Fruit fly (Drosophila melanogaster) whole organism, embryonic: Measurements from ENCODE around the gene CG31178.

ENCODE experiments used
- Atf-2 ChIP-seq: fragments of 200-800 bp; sonication (Bioruptor generic); optimal IDR thresholded peaks from 2 replicates; lab custom pipeline; 2016; ENCODE audit warnings: missing biosample characterization, missing genetic modification characterization
- CG10543 ChIP-seq: fragments of 200-800 bp; sonication (Bioruptor generic); optimal IDR thresholded peaks from 3 replicates; lab custom pipeline; 2017; ENCODE audit warnings: missing biosample characterization, mild to moderate bottlenecking, missing genetic modification characterization, moderate library complexity
- CG11085 ChIP-seq: fragments of 200-800 bp; sonication (Bioruptor generic); IDR thresholded peaks from 2 replicates; pipeline ENCODE4 v1.3.6; 2022; ENCODE audit warnings: missing biosample characterization, missing genetic modification characterization
- CG12071 ChIP-seq: fragments of 200-800 bp; sonication (Bioruptor generic); optimal IDR thresholded peaks from 3 replicates; lab custom pipeline; 2018; ENCODE audit warnings: missing biosample characterization, mild to moderate bottlenecking, missing genetic modification characterization
- CG12299 ChIP-seq: fragments of 200-800 bp; sonication (Bioruptor generic); optimal IDR thresholded peaks from 2 replicates; lab custom pipeline; 2018; ENCODE audit warnings: missing biosample characterization, mild to moderate bottlenecking, missing genetic modification characterization
- CG1233 ChIP-seq: fragments of 200-800 bp; sonication (Bioruptor generic); optimal IDR thresholded peaks from 4 replicates; lab custom pipeline; 2018; ENCODE audit warnings: missing biosample characterization, mild to moderate bottlenecking, missing genetic modification characterization
- CG14860 ChIP-seq: fragments of 200-800 bp; sonication (Bioruptor generic); IDR thresholded peaks from 3 replicates; pipeline ENCODE4 v1.3.6; 2022; ENCODE audit warnings: missing biosample characterization, missing genetic modification characterization; ENCODE audit not compliant: partially characterized antibody
- CG14965 ChIP-seq: fragments of 200-800 bp; sonication (Bioruptor generic); optimal IDR thresholded peaks from 2 replicates; lab custom pipeline; 2016; ENCODE audit warnings: missing biosample characterization, missing genetic modification characterization, borderline replicate concordance
- CG15011 ChIP-seq: fragments of 200-800 bp; sonication (Bioruptor generic); optimal IDR thresholded peaks from 3 replicates; lab custom pipeline; 2018; ENCODE audit warnings: missing biosample characterization, mild to moderate bottlenecking, missing genetic modification characterization
- CG16813 ChIP-seq: fragments of 200-800 bp; sonication (Bioruptor generic); IDR thresholded peaks from 3 replicates; pipeline ENCODE4 v1.3.6; 2022; ENCODE audit warnings: missing biosample characterization, missing genetic modification characterization; ENCODE audit not compliant: partially characterized antibody
- CG17912 ChIP-seq: fragments of 200-800 bp; sonication (Bioruptor generic); optimal IDR thresholded peaks from 2 replicates; lab custom pipeline; 2018; ENCODE audit warnings: missing biosample characterization, mild to moderate bottlenecking, missing genetic modification characterization
- CG31388 ChIP-seq: fragments of 200-800 bp; sonication (Bioruptor generic); optimal IDR thresholded peaks from 2 replicates; lab custom pipeline; 2016; ENCODE audit warnings: missing biosample characterization, missing genetic modification characterization
- CG33213 ChIP-seq: fragments of 200-800 bp; sonication (Bioruptor generic); optimal IDR thresholded peaks from 3 replicates; lab custom pipeline; 2016; ENCODE audit warnings: missing biosample characterization, missing genetic modification characterization
- CG34224 ChIP-seq: fragments of 200-800 bp; sonication (Bioruptor generic); IDR thresholded peaks from 3 replicates; pipeline ENCODE4 v1.3.6; 2022; ENCODE audit warnings: missing biosample characterization, missing genetic modification characterization; ENCODE audit not compliant: partially characterized antibody
- CG42726 ChIP-seq: fragments of 200-800 bp; sonication (Bioruptor generic); IDR thresholded peaks from 2 replicates; pipeline ENCODE4 v1.3.6; 2022; ENCODE audit warnings: missing biosample characterization, missing genetic modification characterization; ENCODE audit not compliant: partially characterized antibody
- CG6254 ChIP-seq: fragments of 200-800 bp; sonication (Bioruptor generic); optimal IDR thresholded peaks from 3 replicates; lab custom pipeline; 2017; ENCODE audit warnings: mild to moderate bottlenecking, missing biosample characterization, missing genetic modification reagents, missing genetic modification characterization
- CG7786 ChIP-seq: fragments of 200-800 bp; sonication (Bioruptor generic); optimal IDR thresholded peaks from 2 replicates; lab custom pipeline; 2016; ENCODE audit warnings: missing biosample characterization, missing genetic modification characterization
- CG8089 ChIP-seq: fragments of 200-800 bp; sonication (Bioruptor generic); optimal IDR thresholded peaks from 3 replicates; lab custom pipeline; 2016; ENCODE audit warnings: missing biosample characterization, missing genetic modification characterization
- CG8924 ChIP-seq: fragments of 200-800 bp; optimal IDR thresholded peaks from 3 replicates; lab custom pipeline; 2019; ENCODE audit warnings: missing biosample characterization, mild to moderate bottlenecking, missing genetic modification characterization, moderate library complexity
- Camta ChIP-seq: fragments of 200-800 bp; sonication (Bioruptor generic); optimal IDR thresholded peaks from 2 replicates; lab custom pipeline; 2016; ENCODE audit warnings: missing biosample characterization, missing genetic modification characterization
- Chrac-16 ChIP-seq: fragments of 200-800 bp; sonication (Bioruptor generic); optimal IDR thresholded peaks from 3 replicates; lab custom pipeline; 2016; ENCODE audit warnings: missing biosample characterization, missing genetic modification characterization
- CrebB ChIP-seq: fragments of 200-800 bp; sonication (Bioruptor generic); optimal IDR thresholded peaks from 3 replicates; lab custom pipeline; 2018; ENCODE audit warnings: missing biosample characterization, mild to moderate bottlenecking, missing genetic modification characterization
- Dbx ChIP-seq: fragments of 200-800 bp; sonication (Bioruptor generic); IDR thresholded peaks from 3 replicates; pipeline ENCODE4 v1.3.6; 2022; ENCODE audit warnings: missing biosample characterization, missing genetic modification characterization
- Deaf1 ChIP-seq: fragments of 200-800 bp; optimal IDR thresholded peaks from 3 replicates; lab custom pipeline; 2019; ENCODE audit warnings: missing biosample characterization, mild to moderate bottlenecking, missing genetic modification characterization, moderate library complexity
- Dll ChIP-seq: fragments of 200-800 bp; sonication (Bioruptor generic); IDR thresholded peaks from 4 replicates; pipeline ENCODE4 v1.3.6; 2022; ENCODE audit warnings: missing biosample characterization, missing genetic modification characterization; ENCODE audit not compliant: partially characterized antibody
- Fer2 ChIP-seq: fragments of 200-800 bp; sonication (Bioruptor generic); optimal IDR thresholded peaks from 2 replicates; lab custom pipeline; 2018; ENCODE audit warnings: missing biosample characterization, mild to moderate bottlenecking, missing genetic modification characterization, moderate library complexity
- H15 ChIP-seq: fragments of 200-800 bp; sonication (Bioruptor generic); IDR thresholded peaks from 3 replicates; pipeline ENCODE4 v1.3.6; 2022; ENCODE audit warnings: missing biosample characterization, missing genetic modification characterization
- Kr ChIP-seq: fragments of 200-800 bp; sonication (Bioruptor generic); optimal IDR thresholded peaks from 2 replicates; lab custom pipeline; 2017; ENCODE audit warnings: missing biosample characterization, mild to moderate bottlenecking, missing genetic modification characterization
- Lim3 ChIP-seq: fragments of 200-800 bp; sonication (Bioruptor generic); IDR thresholded peaks from 2 replicates; pipeline ENCODE4 v1.3.6; 2022; ENCODE audit warnings: missing biosample characterization, missing genetic modification characterization
- MESR4 ChIP-seq: fragments of 200-800 bp; sonication (Bioruptor generic); optimal IDR thresholded peaks from 2 replicates; lab custom pipeline; 2018; ENCODE audit warnings: missing biosample characterization, mild to moderate bottlenecking, missing genetic modification characterization, moderate library complexity
- Med ChIP-seq: fragments of 200-800 bp; sonication (Bioruptor generic); peaks from one replicate; lab custom pipeline; 2016; ENCODE audit warnings: missing biosample characterization, missing genetic modification characterization, mild to moderate bottlenecking, inconsistent platforms, moderate library complexity
- NC2β ChIP-seq: fragments of 200-800 bp; sonication (Bioruptor generic); optimal IDR thresholded peaks from 2 replicates; lab custom pipeline; 2016; ENCODE audit warnings: missing biosample characterization, missing genetic modification characterization
- Side ChIP-seq: fragments of 200-800 bp; sonication (Bioruptor generic); optimal IDR thresholded peaks from 2 replicates; lab custom pipeline; 2016; ENCODE audit warnings: missing biosample characterization, missing genetic modification characterization
- az2 ChIP-seq: fragments of 200-800 bp; sonication (Bioruptor generic); optimal IDR thresholded peaks from 3 replicates; lab custom pipeline; 2016; ENCODE audit warnings: missing biosample characterization, missing genetic modification characterization
- bbx ChIP-seq: fragments of 200-800 bp; sonication (Bioruptor generic); IDR thresholded peaks from 2 replicates; pipeline ENCODE4 v1.3.6; 2022; ENCODE audit warnings: missing biosample characterization, missing genetic modification characterization; ENCODE audit not compliant: partially characterized antibody
- croc ChIP-seq: fragments of 200-800 bp; sonication (Bioruptor generic); conservative IDR thresholded peaks from 3 replicates; pipeline ENCODE4 v1.3.6; 2022; ENCODE audit warnings: missing biosample characterization, missing genetic modification characterization
- dati ChIP-seq: fragments of 200-800 bp; sonication (Bioruptor generic); IDR thresholded peaks from 2 replicates; pipeline ENCODE4 v1.3.6; 2022; ENCODE audit warnings: missing biosample characterization, missing genetic modification characterization
- insv ChIP-seq, 2 experiments: fragments of 200-800 bp; sonication (Bioruptor generic); optimal IDR thresholded peaks; 3 replicates each; lab custom pipeline; 2016 to 2018; ENCODE audit warnings: missing biosample characterization in 2 of 2, missing genetic modification characterization in 2 of 2
- klu ChIP-seq: fragments of 200-800 bp; sonication (Bioruptor generic); IDR thresholded peaks from 2 replicates; pipeline ENCODE4 v1.3.6; 2022; ENCODE audit warnings: missing biosample characterization, missing genetic modification characterization
- mirr ChIP-seq: fragments of 200-800 bp; sonication (Bioruptor generic); optimal IDR thresholded peaks from 3 replicates; lab custom pipeline; 2018; ENCODE audit warnings: missing biosample characterization, mild to moderate bottlenecking, missing genetic modification characterization
- mld ChIP-seq: fragments of 200-800 bp; sonication (Bioruptor generic); IDR thresholded peaks from 3 replicates; pipeline ENCODE4 v1.3.6; 2022; ENCODE audit warnings: missing biosample characterization, missing genetic modification characterization; ENCODE audit not compliant: partially characterized antibody
- nerfin-1 ChIP-seq: fragments of 200-800 bp; sonication (Bioruptor generic); optimal IDR thresholded peaks from 3 replicates; lab custom pipeline; 2019; ENCODE audit warnings: missing biosample characterization, mild to moderate bottlenecking, missing genetic modification characterization, moderate library complexity
- pan ChIP-seq, 4 experiments: fragments of >200 bp in 3 of 4; fragments of 200-800 bp in 1 of 4; sonication (Bioruptor generic) in 1 of 4; optimal IDR thresholded peaks in 3 of 4; IDR thresholded peaks in 1 of 4; 2 replicates each; pipeline versions ENCODE4 v1.3.6 to Lab custom; 2017 to 2022; ENCODE audit warnings: missing biosample characterization in 2 of 4, missing genetic modification characterization in 2 of 4, mixed read lengths in 1 of 4
- pb ChIP-seq: fragments of 200-800 bp; sonication (Bioruptor generic); optimal IDR thresholded peaks from 3 replicates; lab custom pipeline; 2016; ENCODE audit warnings: missing biosample characterization, missing genetic modification characterization
- phol ChIP-seq: fragments of 200-800 bp; sonication (Bioruptor generic); optimal IDR thresholded peaks from 3 replicates; lab custom pipeline; 2018; ENCODE audit warnings: missing biosample characterization, mild to moderate bottlenecking, missing genetic modification characterization, moderate library complexity
- sd ChIP-seq: fragments of 200-800 bp; sonication (Bioruptor generic); optimal IDR thresholded peaks from 3 replicates; lab custom pipeline; 2018; ENCODE audit warnings: missing biosample characterization, mild to moderate bottlenecking, missing genetic modification characterization, moderate library complexity
- seq ChIP-seq: fragments of 200-800 bp; sonication (Bioruptor generic); IDR thresholded peaks from 2 replicates; pipeline ENCODE4 v1.3.6; 2022; ENCODE audit warnings: missing biosample characterization, missing genetic modification characterization
- ssp ChIP-seq: fragments of 200-800 bp; sonication (Bioruptor generic); IDR thresholded peaks from 2 replicates; pipeline ENCODE4 v1.3.6; 2022; ENCODE audit warnings: missing biosample characterization, missing genetic modification characterization
- vvl ChIP-seq: fragments of 200-800 bp; sonication (Bioruptor generic); IDR thresholded peaks from 2 replicates; pipeline ENCODE4 v1.3.6; 2022; ENCODE audit warnings: missing biosample characterization, missing genetic modification characterization

CG31178 gene

dm6 chr3R:21848987-21849442 is 24.5 kb upstream of the CG31178 start (continued):
- TF ChIP-seq CG12071 (GFP tag; lab: Kevin White, UChicago) (peak; percentile 8), CG34224 (GFP tag; lab: Robert Waterston, UW) (no peak), CG42726 (GFP tag; lab: Robert Waterston, UW) (no peak), Dbx (GFP tag; lab: Robert Waterston, UW) (no peak), CrebB (tag; lab: Kevin White, UChicago) (no peak), CG33213 (peak; percentile 55), CG14860 (GFP tag; lab: Robert Waterston, UW) (no peak), H15 (GFP tag; lab: Robert Waterston, UW) (peak; percentile 38; the same call in 1 of the 3 replicates), pan (optimal IDR thresholded peaks at IDR 0.05; lab: Kevin White, UChicago) (no peak), pan (GFP tag; optimal IDR thresholded peaks at IDR 0.05 in 1 of 2, IDR thresholded peaks at IDR 0.05 in 1 of 2) (peak in 1 of 2 experiments; percentile 35), az2 (peak; percentile 75), CG8089 (GFP tag; lab: Kevin White, UChicago) (peak; percentile 26), CG8924 (tag; lab: Kevin White, UChicago) (peak; percentile 84), croc (GFP tag; lab: Robert Waterston, UW) (peak; percentile 32; the same call in 1 of the 3 replicates), CG17912 (GFP tag; lab: Kevin White, UChicago) (no peak), CG11085 (no peak), NC2β (GFP tag; lab: Kevin White, UChicago) (peak; percentile 66), Atf-2 (GFP tag; lab: Kevin White, UChicago) (peak; percentile 51), CG6254 (peak; percentile 65), dati (GFP tag; lab: Robert Waterston, UW) (no peak), CG14965 (GFP tag; lab: Kevin White, UChicago) (peak; percentile 1), sd (no peak), vvl (GFP tag; lab: Robert Waterston, UW) (no peak), Kr (GFP tag; lab: Kevin White, UChicago) (no peak), seq (GFP tag; lab: Robert Waterston, UW) (0 out of 2 replicates have a peak, but pooled peaks have one; percentile 38), CG31388 (GFP tag; lab: Kevin White, UChicago) (no peak), CG10543 (GFP tag; lab: Kevin White, UChicago) (no peak), Med (GFP tag; lab: Kevin White, UChicago) (peak; percentile 87), CG16813 (no peak), insv (GFP tag; optimal IDR thresholded peaks at IDR 0.05; lab: Kevin White, UChicago) (no peak), Fer2 (tag; lab: Kevin White, UChicago) (no peak), Chrac-16 (GFP tag; lab: Kevin White, UChicago) (peak; percentile 54), CG12299 (tag; lab: Kevin White, UChicago) (peak; percentile 41), Lim3 (GFP tag; lab: Robert Waterston, UW) (no peak), Camta (GFP tag; lab: Kevin White, UChicago) (peak; percentile 57), Dll (GFP tag; lab: Robert Waterston, UW) (no peak), mirr (GFP tag; lab: Kevin White, UChicago) (no peak), Side (peak; percentile 56), CG15011 (GFP tag; lab: Kevin White, UChicago) (peak; percentile 63), pb (GFP tag; lab: Kevin White, UChicago) (peak; percentile 46), nerfin-1 (peak; percentile 74), phol (tag; lab: Kevin White, UChicago) (peak; percentile 84), bbx (no peak), CG1233 (GFP tag; lab: Kevin White, UChicago) (peak; percentile 76), MESR4 (GFP tag; lab: Kevin White, UChicago) (no peak), CG7786 (peak; percentile 42), Deaf1 (tag; lab: Kevin White, UChicago) (peak; percentile 29), mld (GFP tag; lab: Robert Waterston, UW) (no peak), ssp (GFP tag; lab: Robert Waterston, UW) (peak; percentile 27; the same call in 1 of the 2 replicates), klu (GFP tag; lab: Robert Waterston, UW) (no peak)
